Worm (Caenorhabditis elegans) whole organism, early embryonic: ENCODE results near the gene F07C4.10.

Experiments
- ama-1 ChIP-seq: fragments of 150-350 bp; optimal IDR thresholded peaks from 2 replicates; lab custom pipeline; 2014
- ceh-36 ChIP-seq: sonication (generic microtip); optimal IDR thresholded peaks from 2 replicates; lab custom pipeline; 2016; ENCODE audit warnings: missing genetic modification characterization, inconsistent platforms, missing compliant biosample characterization
- flt-1 ChIP-seq: fragments of 200-800 bp; sonication (Bioruptor generic); IDR thresholded peaks from 2 replicates; pipeline ENCODE4 v1.3.6; 2022; ENCODE audit warnings: missing genetic modification characterization, missing compliant biosample characterization
- hmbx-1 ChIP-seq: sonication (generic microtip); optimal IDR thresholded peaks from 2 replicates; lab custom pipeline; 2016; ENCODE audit warnings: mild to moderate bottlenecking, missing genetic modification characterization, missing compliant biosample characterization
- pes-1 ChIP-seq: fragments of 200-800 bp; sonication (Bioruptor generic); IDR thresholded peaks from 2 replicates; pipeline ENCODE4 v1.3.6; 2022; ENCODE audit warnings: missing genetic modification reagents, missing genetic modification characterization, missing compliant biosample characterization

ce11 chrV:7639787-7640186 is at the start of gene F07C4.10:
- TF ChIP-seq flt-1 (no peak), hmbx-1 (tag; lab: Kevin White, UChicago) (no peak), pes-1 (no peak), ceh-36 (tag; lab: Kevin White, UChicago) (no peak), ama-1 (lab: Kevin White, UChicago) (no peak)
